Fruit fly (Drosophila melanogaster): Measurements from ENCODE around the gene Cyp4s3.

The Cyp4s3 gene

DNA sequence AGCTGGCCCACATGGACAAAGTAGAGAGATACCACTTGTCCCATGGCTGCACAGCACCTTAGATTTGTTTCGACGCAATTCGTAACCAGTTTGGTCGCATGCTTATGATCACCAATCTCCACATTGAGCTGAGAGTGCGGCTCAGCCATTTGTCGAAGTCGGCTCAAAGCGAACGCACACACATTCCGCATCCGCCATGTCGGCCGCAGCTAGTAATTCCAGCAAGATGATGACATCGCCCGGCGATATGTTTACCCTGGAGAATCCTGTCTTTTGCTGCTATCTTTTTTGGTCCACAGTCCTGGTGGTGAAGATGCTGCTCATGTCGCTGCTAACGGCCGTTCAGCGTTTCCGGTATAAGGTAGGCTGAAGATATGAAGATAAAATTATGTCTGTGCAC is 33.7 kb downstream of the Cyp4s3 start, which contains the start of gene CG33178 (continued):
- TF ChIP-seq odd (GFP tag; optimal IDR thresholded peaks at IDR 0.05) (no peak), CG42726 (GFP tag; IDR thresholded peaks at IDR 0.05; ENCODE audit: partially characterized antibody) (no peak), chinmo (GFP tag; IDR thresholded peaks at IDR 0.05; ENCODE audit: partially characterized antibody) (peak; percentile 80; the same call in 3 of the 4 replicates), sd (tag; optimal IDR thresholded peaks at IDR 0.05) (peak; percentile 49)

DNA sequence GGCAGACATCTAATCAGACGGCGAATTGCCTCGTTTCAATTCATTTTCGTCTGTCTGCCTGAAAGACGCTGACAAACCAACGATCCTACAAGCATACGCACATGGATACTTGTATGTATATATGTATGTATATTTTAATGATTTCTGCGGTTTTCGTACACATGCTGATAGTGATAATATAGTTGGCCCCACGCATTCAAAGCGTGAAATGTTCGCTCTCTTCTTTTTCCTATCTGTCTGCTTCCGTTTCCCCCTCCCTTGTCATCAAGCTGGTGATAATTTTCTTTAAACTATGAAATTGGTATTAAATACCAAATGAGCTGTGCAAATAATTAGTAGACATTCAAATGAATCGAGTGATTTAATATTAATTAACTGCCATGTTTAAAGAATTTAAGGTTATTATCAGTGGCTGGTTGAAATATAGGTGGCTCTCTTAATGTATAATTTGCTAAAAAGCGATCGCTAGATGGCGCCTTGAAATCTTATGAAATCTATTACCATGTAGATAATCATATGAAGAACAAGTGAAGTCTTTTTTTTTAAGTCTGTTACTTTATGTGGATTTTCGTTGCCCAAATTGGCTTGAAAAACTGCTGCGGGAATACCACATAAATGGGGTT is 35.5 kb downstream of the Cyp4s3 start, which contains the start of gene CG33177:
CG33177 (plus strand) TSS at position 588 of the 623 bp plus-strand sequence.
- TF ChIP-seq CG13424 (tag; optimal IDR thresholded peaks at IDR 0.05), result peak; percentile 21
- no peak for TF ChIP-seq Scr (GFP tag; IDR thresholded peaks at IDR 0.05; ENCODE audit: partially characterized antibody)
- TF ChIP-seq CG10979 (tag; optimal IDR thresholded peaks at IDR 0.05), result peak; percentile 58
- TF ChIP-seq slbo (GFP tag; IDR thresholded peaks at IDR 0.05), result peak; percentile 37; the same call in 1 of the 2 replicates
- TF ChIP-seq grn (GFP tag; optimal IDR thresholded peaks at IDR 0.05), result peak; percentile 30
- no peak for TF ChIP-seq CG7271 (tag; optimal IDR thresholded peaks at IDR 0.05)
- TF ChIP-seq hb (GFP tag; IDR thresholded peaks at IDR 0.05; ENCODE audit: partially characterized antibody), result no peak
- TF ChIP-seq CG12659 (GFP tag; optimal IDR thresholded peaks at IDR 0.05), result peak; percentile 25
- TF ChIP-seq dmrt99B (tag; optimal IDR thresholded peaks at IDR 0.05), result no peak
- no peak for TF ChIP-seq CG6683 (GFP tag; optimal IDR thresholded peaks at IDR 0.05)
- no peak for TF ChIP-seq ato (GFP tag; IDR thresholded peaks at IDR 0.05; ENCODE audit: partially characterized antibody)
- TF ChIP-seq ATbp (GFP tag; optimal IDR thresholded peaks at IDR 0.05), result no peak
- TF ChIP-seq gem (tag; optimal IDR thresholded peaks at IDR 0.05), result peak; percentile 26
- TF ChIP-seq CG3995 (GFP tag; optimal IDR thresholded peaks at IDR 0.05), result peak; percentile 31
- TF ChIP-seq CG17385 (GFP tag; optimal IDR thresholded peaks at IDR 0.05), result peak; percentile 13
- TF ChIP-seq CG8944 (GFP tag; optimal IDR thresholded peaks at IDR 0.05), result no peak
- no peak for TF ChIP-seq jing (GFP tag; optimal IDR thresholded peaks at IDR 0.05)
- peak; percentile 34; the same call in 1 of the 2 replicates for TF ChIP-seq vvl (GFP tag; IDR thresholded peaks at IDR 0.05)
- TF ChIP-seq Bteb2 (GFP tag; optimal IDR thresholded peaks at IDR 0.05), result no peak
- no peak for TF ChIP-seq CG13894 (tag; optimal IDR thresholded peaks at IDR 0.05)
- TF ChIP-seq hth (optimal IDR thresholded peaks at IDR 0.05), result no peak
- no peak for TF ChIP-seq seq (GFP tag; IDR thresholded peaks at IDR 0.05)
- TF ChIP-seq tna (GFP tag; IDR thresholded peaks at IDR 0.05; ENCODE audit: partially characterized antibody), result no peak
- no peak for TF ChIP-seq tll (GFP tag; optimal IDR thresholded peaks at IDR 0.05)
- TF ChIP-seq gce (GFP tag; IDR thresholded peaks at IDR 0.05), result no peak
- TF ChIP-seq CG4617 (GFP tag; optimal IDR thresholded peaks at IDR 0.05; ENCODE audit: borderline replicate concordance), result no peak
- TF ChIP-seq da (GFP tag; optimal IDR thresholded peaks at IDR 0.05), result peak; percentile 4
- peak; percentile 22; the same call in 1 of the 2 replicates for TF ChIP-seq CG9932 (GFP tag; IDR thresholded peaks at IDR 0.05)
- TF ChIP-seq ac (GFP tag; optimal IDR thresholded peaks at IDR 0.05), result no peak
- TF ChIP-seq CG2712 (tag; optimal IDR thresholded peaks at IDR 0.05), result peak; percentile 42
- no peak for TF ChIP-seq CG5180 (GFP tag; optimal IDR thresholded peaks at IDR 0.05)
- TF ChIP-seq C15 (GFP tag; IDR thresholded peaks at IDR 0.05), result no peak
- no peak for TF ChIP-seq gsb (GFP tag; IDR thresholded peaks at IDR 0.05)
- no peak for TF ChIP-seq CG33557 (GFP tag; optimal IDR thresholded peaks at IDR 0.05)
- TF ChIP-seq grau (tag; optimal IDR thresholded peaks at IDR 0.05), result peak; percentile 29
- TF ChIP-seq ERR (GFP tag; optimal IDR thresholded peaks at IDR 0.05), result no peak
- no peak for TF ChIP-seq tup (GFP tag; optimal IDR thresholded peaks at IDR 0.05)
- TF ChIP-seq nmo (GFP tag; optimal IDR thresholded peaks at IDR 0.05), result peak; percentile 19
- TF ChIP-seq CG3163 (GFP tag; optimal IDR thresholded peaks at IDR 0.05), result no peak
- no peak for TF ChIP-seq ewg (GFP tag; optimal IDR thresholded peaks at IDR 0.05)
- TF ChIP-seq CG30020 (tag; optimal IDR thresholded peaks at IDR 0.05), result no peak
- peak; percentile 16 for TF ChIP-seq Hsf (GFP tag; optimal IDR thresholded peaks at IDR 0.05)
- TF ChIP-seq Chrac-16 (GFP tag; optimal IDR thresholded peaks at IDR 0.05), result peak; percentile 18

All from whole organism, embryonic.